Fruit fly (Drosophila melanogaster) whole organism: ENCODE data around the gene GramD1B.

ENCODE experiments used
- EcR ChIP-seq, 2 experiments: fragments of >200 bp; optimal IDR thresholded peaks; 2 replicates each; lab custom pipeline; 2017; ENCODE audit warnings: missing biosample characterization in 2 of 2, missing genetic modification characterization in 2 of 2, missing genetic modification reagents in 2 of 2
- pan ChIP-seq: fragments of >200 bp; optimal IDR thresholded peaks from 2 replicates; lab custom pipeline; 2017

dm6 chr2L:3422753-3423152 is 49.6 kb upstream of the GramD1B start:
- TF ChIP-seq pan (lab: Kevin White, UChicago) (no peak), EcR (GFP tag; optimal IDR thresholded peaks at IDR 0.05; lab: Kevin White, UChicago) (no peak)
